Worm (Caenorhabditis elegans): ENCODE data around the gene sec-22.

The sec-22 gene

ce11 chrX:1038347-1038746 lies 3.0 kb downstream of the sec-22 start, which contains the start of gene F55A4.7:
TSS of gene F55A4.7 (minus strand) at chrX:1038447.
- TF ChIP-seq med-1 (GFP tag; optimal IDR thresholded peaks at IDR 0.05; ENCODE audit: insufficient read depth) (no peak), ref-1 (GFP tag; conservative IDR thresholded peaks at IDR 0.05) (no peak), cog-1 (tag; optimal IDR thresholded peaks at IDR 0.05) (no peak), T22C8.4 (GFP tag; IDR thresholded peaks at IDR 0.05) (no peak), ztf-29 (GFP tag; IDR thresholded peaks at IDR 0.05) (no peak), tab-1 (GFP tag; IDR thresholded peaks at IDR 0.05) (no peak), klf-2 (GFP tag; conservative IDR thresholded peaks at IDR 0.05) (no peak), flt-1 (GFP tag; IDR thresholded peaks at IDR 0.05) (no peak), ztf-23 (GFP tag; IDR thresholded peaks at IDR 0.05) (no peak)

ce11 chrX:1044327-1044726 lies 9.0 kb downstream of the sec-22 start:
- TF ChIP-seq ztf-23 (GFP tag; IDR thresholded peaks at IDR 0.05) = no peak
- TF ChIP-seq ztf-29 (GFP tag; IDR thresholded peaks at IDR 0.05) = no peak
- no peak for TF ChIP-seq tab-1 (GFP tag; IDR thresholded peaks at IDR 0.05)
- no peak for TF ChIP-seq med-1 (GFP tag; optimal IDR thresholded peaks at IDR 0.05; ENCODE audit: insufficient read depth)
- no peak for TF ChIP-seq cog-1 (tag; optimal IDR thresholded peaks at IDR 0.05)
- no peak for TF ChIP-seq klf-2 (GFP tag; conservative IDR thresholded peaks at IDR 0.05)
- no peak for TF ChIP-seq ref-1 (GFP tag; conservative IDR thresholded peaks at IDR 0.05)
- no peak for TF ChIP-seq T22C8.4 (GFP tag; IDR thresholded peaks at IDR 0.05)
- TF ChIP-seq flt-1 (GFP tag; IDR thresholded peaks at IDR 0.05) = no peak

ce11 chrX:1046156-1046831 lies 10.9 kb downstream of the sec-22 start, which contains the start of gene vpat-1:
TSS of gene vpat-1 (minus strand) at chrX:1046206.
- TF ChIP-seq ref-1 (GFP tag; conservative IDR thresholded peaks at IDR 0.05) (no peak), ztf-23 (GFP tag; IDR thresholded peaks at IDR 0.05) (no peak), cog-1 (tag; optimal IDR thresholded peaks at IDR 0.05) (no peak), ztf-29 (GFP tag; IDR thresholded peaks at IDR 0.05) (no peak), T22C8.4 (GFP tag; IDR thresholded peaks at IDR 0.05) (no peak), flt-1 (GFP tag; IDR thresholded peaks at IDR 0.05) (no peak), med-1 (GFP tag; optimal IDR thresholded peaks at IDR 0.05; ENCODE audit: insufficient read depth) (no peak), klf-2 (GFP tag; conservative IDR thresholded peaks at IDR 0.05) (no peak), tab-1 (GFP tag; IDR thresholded peaks at IDR 0.05) (no peak)

ce11 chrX:1051041-1051440 lies 15.7 kb downstream of the sec-22 start:
- TF ChIP-seq T22C8.4 (GFP tag; IDR thresholded peaks at IDR 0.05) (no peak), cog-1 (tag; optimal IDR thresholded peaks at IDR 0.05) (no peak), ref-1 (GFP tag; conservative IDR thresholded peaks at IDR 0.05) (no peak), tab-1 (GFP tag; IDR thresholded peaks at IDR 0.05) (no peak), ztf-29 (GFP tag; IDR thresholded peaks at IDR 0.05) (no peak), flt-1 (GFP tag; IDR thresholded peaks at IDR 0.05) (no peak), klf-2 (GFP tag; conservative IDR thresholded peaks at IDR 0.05) (no peak)

ce11 chrX:1052960-1053359 lies 17.6 kb downstream of the sec-22 start:
- TF ChIP-seq T22C8.4 (GFP tag; IDR thresholded peaks at IDR 0.05) = no peak
- no peak for TF ChIP-seq ztf-23 (GFP tag; IDR thresholded peaks at IDR 0.05)
- TF ChIP-seq flt-1 (GFP tag; IDR thresholded peaks at IDR 0.05) = no peak
- TF ChIP-seq ztf-29 (GFP tag; IDR thresholded peaks at IDR 0.05) = no peak
- no peak for TF ChIP-seq klf-2 (GFP tag; conservative IDR thresholded peaks at IDR 0.05)
- TF ChIP-seq med-1 (GFP tag; optimal IDR thresholded peaks at IDR 0.05; ENCODE audit: insufficient read depth) = no peak
- no peak for TF ChIP-seq ref-1 (GFP tag; conservative IDR thresholded peaks at IDR 0.05)
- no peak for TF ChIP-seq tab-1 (GFP tag; IDR thresholded peaks at IDR 0.05)
- TF ChIP-seq cog-1 (tag; optimal IDR thresholded peaks at IDR 0.05) = no peak

- no peak for TF ChIP-seq ztf-23 (GFP tag; IDR thresholded peaks at IDR 0.05)
- TF ChIP-seq ref-1 (GFP tag; conservative IDR thresholded peaks at IDR 0.05) = no peak
- TF ChIP-seq med-1 (GFP tag; optimal IDR thresholded peaks at IDR 0.05; ENCODE audit: insufficient read depth) = no peak
- no peak for TF ChIP-seq flt-1 (GFP tag; IDR thresholded peaks at IDR 0.05)
- TF ChIP-seq T22C8.4 (GFP tag; IDR thresholded peaks at IDR 0.05) = no peak
- TF ChIP-seq tab-1 (GFP tag; IDR thresholded peaks at IDR 0.05) = no peak
- TF ChIP-seq klf-2 (GFP tag; conservative IDR thresholded peaks at IDR 0.05) = no peak
- TF ChIP-seq cog-1 (tag; optimal IDR thresholded peaks at IDR 0.05) = no peak
- no peak for TF ChIP-seq ztf-29 (GFP tag; IDR thresholded peaks at IDR 0.05)
Measured at ce11 chrX:1053929-1054328, 18.6 kb downstream of the sec-22 start, which contains the start of gene ncs-3. TSS of gene ncs-3 (plus strand) at chrX:1054081.

ce11 chrX:1057821-1058377 lies 22.6 kb downstream of the sec-22 start:
- TF ChIP-seq med-1 (GFP tag; optimal IDR thresholded peaks at IDR 0.05; ENCODE audit: insufficient read depth) = no peak
- no peak for TF ChIP-seq tab-1 (GFP tag; IDR thresholded peaks at IDR 0.05)
- no peak for TF ChIP-seq ztf-29 (GFP tag; IDR thresholded peaks at IDR 0.05)
- no peak for TF ChIP-seq klf-2 (GFP tag; conservative IDR thresholded peaks at IDR 0.05)
- no peak for TF ChIP-seq ztf-23 (GFP tag; IDR thresholded peaks at IDR 0.05)
- no peak for TF ChIP-seq cog-1 (tag; optimal IDR thresholded peaks at IDR 0.05)
- no peak for TF ChIP-seq flt-1 (GFP tag; IDR thresholded peaks at IDR 0.05)
- no peak for TF ChIP-seq T22C8.4 (GFP tag; IDR thresholded peaks at IDR 0.05)
- no peak for TF ChIP-seq ref-1 (GFP tag; conservative IDR thresholded peaks at IDR 0.05)

ce11 chrX:1060705-1061104 lies 25.4 kb downstream of the sec-22 start:
- TF ChIP-seq tab-1 (GFP tag; IDR thresholded peaks at IDR 0.05) = no peak

- TF ChIP-seq klf-2 (GFP tag; conservative IDR thresholded peaks at IDR 0.05) (0 out of 2 replicates have a peak, but pooled peaks have one; percentile 6), flt-1 (GFP tag; IDR thresholded peaks at IDR 0.05) (no peak)
Measured at ce11 chrX:1062403-1063073, 27.2 kb downstream of the sec-22 start, which contains the start of gene unc-1. TSS of gene unc-1 (minus strand) at chrX:1062453.
